Fruit fly (Drosophila melanogaster) whole organism, larva: Measurements from ENCODE around the gene CG9004.

Source experiments
- noc ChIP-seq: fragments of 200-800 bp; sonication (Bioruptor generic); optimal IDR thresholded peaks from 3 replicates; lab custom pipeline; 2019; ENCODE audit warnings: missing biosample characterization, mild to moderate bottlenecking, missing genetic modification characterization, moderate library complexity

CG9004 gene

DNA sequence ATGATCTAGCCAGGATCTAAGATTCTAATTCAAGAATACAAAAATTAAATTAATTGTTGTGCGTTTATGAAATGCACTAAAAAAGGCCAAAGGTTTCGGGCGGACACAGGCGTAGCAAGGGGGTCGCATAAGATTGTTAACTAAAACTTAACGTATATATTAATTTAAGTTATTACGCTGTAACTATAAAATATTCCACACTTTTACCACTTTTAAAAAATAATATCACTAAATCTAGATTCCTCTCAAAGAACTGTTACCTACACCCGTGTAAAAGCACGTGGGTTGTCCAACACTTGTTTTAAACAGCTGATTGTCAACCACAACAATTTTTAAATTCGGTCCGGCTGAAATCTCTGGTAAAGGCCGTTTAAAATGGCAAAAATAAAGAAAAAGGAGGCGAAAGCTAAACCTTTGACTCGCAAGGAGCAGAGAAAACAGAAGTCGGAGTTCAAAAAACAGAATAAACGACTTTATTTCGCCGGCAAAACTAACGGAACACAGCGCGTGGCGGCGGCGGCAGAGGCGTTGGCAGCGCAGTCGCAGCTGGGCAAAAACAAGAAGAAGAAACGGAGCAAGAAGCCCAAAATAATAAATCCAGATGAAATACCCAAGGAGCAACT, at the start of gene CG9004, which contains the start of gene mRpL23:
Gene CG9004 (plus strand): TSS at position 308 of the 623 bp plus-strand sequence.
Gene mRpL23 (minus strand): TSS at position 284 of the 623 bp plus-strand sequence.
- TF ChIP-seq noc (tag; lab: Kevin White, UChicago), result peak; percentile 98

dm6 chr3L:2325276-2325675, 48.3 kb upstream of the CG9004 start:
- TF ChIP-seq noc (tag; lab: Kevin White, UChicago), result no peak

- TF ChIP-seq noc (tag; lab: Kevin White, UChicago), result no peak
Observed at dm6 chr3L:2328804-2329203, 44.7 kb upstream of the CG9004 start.

- TF ChIP-seq noc (tag; lab: Kevin White, UChicago), result no peak
Observed at dm6 chr3L:2332228-2332627, 41.3 kb upstream of the CG9004 start.

dm6 chr3L:2360257-2360656, 13.3 kb upstream of the CG9004 start, which contains the start of gene CG13801:
Gene CG13801 (plus strand): TSS chr3L:2360557.
- TF ChIP-seq noc (tag; lab: Kevin White, UChicago), result no peak

DNA sequence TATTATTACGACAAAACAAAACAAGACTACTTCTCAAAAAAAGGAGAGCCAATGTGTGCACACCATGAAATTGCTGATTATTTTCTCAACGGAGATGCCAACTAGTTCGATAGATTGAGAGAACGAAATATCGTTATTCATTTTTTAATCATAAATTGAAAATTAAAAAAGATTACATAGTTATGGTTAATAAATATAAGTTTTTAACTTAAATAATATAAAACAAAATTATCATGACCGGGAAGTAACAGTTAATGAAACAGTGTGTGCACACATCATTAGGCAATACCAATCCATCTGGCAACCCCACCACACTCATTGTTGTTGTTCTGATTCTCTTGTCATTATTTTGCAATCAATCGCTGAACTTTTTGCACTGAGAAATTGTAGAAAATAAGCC, 1.6 kb upstream of the CG9004 start, which contains the start of the genes CG1317 and CG8993:
Gene CG1317 (minus strand): TSS at position 58 of the 400 bp plus-strand sequence.
Gene CG8993 (plus strand): TSS at position 318 of the 400 bp plus-strand sequence.
- peak; percentile 23 for TF ChIP-seq noc (tag; lab: Kevin White, UChicago)

dm6 chr3L:2377114-2377783, 3.7 kb downstream of the CG9004 start, which contains the start of the genes CG15877 and Svil:
Gene CG15877 (minus strand): TSS chr3L:2377556.
Gene Svil (plus strand): TSS chr3L:2377655.
- TF ChIP-seq noc (tag; lab: Kevin White, UChicago), result no peak

dm6 chr3L:2378549-2378948, 5.0 kb downstream of the CG9004 start:
- TF ChIP-seq noc (tag; lab: Kevin White, UChicago), result no peak

DNA sequence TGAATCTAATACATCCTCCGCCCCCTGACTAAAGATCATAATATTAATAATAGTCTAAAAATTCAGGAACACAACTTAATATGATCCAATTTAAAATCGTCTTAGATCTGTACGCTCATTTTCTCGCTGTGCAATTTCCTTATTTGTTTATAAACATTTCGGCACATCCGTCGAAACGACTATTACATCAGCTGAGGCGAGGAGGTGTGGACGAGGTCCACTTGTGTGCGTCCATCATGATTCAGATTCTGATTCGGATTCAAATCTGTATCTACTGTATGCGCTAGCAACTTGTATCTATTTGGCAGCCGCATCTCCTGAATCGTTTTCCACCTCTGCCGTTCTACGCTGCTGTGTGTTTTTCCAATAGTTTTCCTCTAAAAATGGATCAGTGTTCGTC, 5.9 kb downstream of the CG9004 start:
- no peak for TF ChIP-seq noc (tag; lab: Kevin White, UChicago)

dm6 chr3L:2385325-2386007, 11.9 kb downstream of the CG9004 start:
- TF ChIP-seq noc (tag; lab: Kevin White, UChicago), result no peak

- TF ChIP-seq noc (tag; lab: Kevin White, UChicago), result no peak
Observed at dm6 chr3L:2386433-2386832, 12.9 kb downstream of the CG9004 start.

- no peak for TF ChIP-seq noc (tag; lab: Kevin White, UChicago)
Observed at dm6 chr3L:2387816-2388215, 14.3 kb downstream of the CG9004 start.

DNA sequence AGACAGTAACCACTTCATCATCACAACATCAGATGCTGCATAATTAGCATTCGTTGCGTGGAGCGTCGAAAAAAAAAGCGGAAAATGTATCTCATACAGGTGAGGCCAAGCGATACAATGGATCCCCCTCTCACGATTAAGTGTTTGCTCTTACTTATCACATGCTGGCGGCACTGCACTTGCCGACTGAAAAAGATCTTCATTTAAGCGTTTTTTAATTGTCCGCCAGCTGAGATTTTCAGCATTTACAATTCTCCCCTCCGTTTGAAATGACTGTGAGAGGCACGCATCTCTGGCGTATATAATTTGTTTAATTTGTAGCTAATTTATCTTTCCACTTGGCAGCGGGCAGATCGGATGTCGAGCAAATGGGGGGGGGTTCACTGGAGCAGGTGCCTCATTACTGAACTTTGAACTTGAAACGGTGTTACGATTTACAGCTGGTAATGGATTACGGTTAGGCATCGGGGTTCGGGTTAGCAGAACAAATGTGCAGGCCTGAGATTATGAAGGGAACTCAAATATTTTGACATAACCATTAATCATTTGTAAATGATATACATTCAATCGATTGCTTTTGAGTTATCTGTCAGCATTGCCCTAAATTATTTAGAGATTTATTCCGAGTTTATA, 15.3 kb downstream of the CG9004 start, which contains the start of gene Mzt1:
Gene Mzt1 (plus strand): TSS at position 583 of the 633 bp plus-strand sequence.
- TF ChIP-seq noc (tag; lab: Kevin White, UChicago), result no peak

dm6 chr3L:2390889-2391288, 17.4 kb downstream of the CG9004 start, which contains the start of the genes CG32298 and CG32299:
Gene CG32298 (minus strand): TSS chr3L:2390989.
Gene CG32299 (minus strand): TSS chr3L:2390989.
- no peak for TF ChIP-seq noc (tag; lab: Kevin White, UChicago)

dm6 chr3L:2392745-2393435, 19.4 kb downstream of the CG9004 start:
- TF ChIP-seq noc (tag; lab: Kevin White, UChicago), result no peak
